Fruit fly (Drosophila melanogaster) ovary, adult (tissue): Measurements from ENCODE around the gene Tsp29Fa.

Experiments used
- CG17801 ChIP-seq: fragments of 200-800 bp; optimal IDR thresholded peaks from 2 replicates; lab custom pipeline; 2019; ENCODE audit warnings: missing biosample characterization, mild to moderate bottlenecking, missing genetic modification characterization, moderate library complexity; ENCODE audit not compliant: partially characterized antibody

Gene Tsp29Fa

DNA sequence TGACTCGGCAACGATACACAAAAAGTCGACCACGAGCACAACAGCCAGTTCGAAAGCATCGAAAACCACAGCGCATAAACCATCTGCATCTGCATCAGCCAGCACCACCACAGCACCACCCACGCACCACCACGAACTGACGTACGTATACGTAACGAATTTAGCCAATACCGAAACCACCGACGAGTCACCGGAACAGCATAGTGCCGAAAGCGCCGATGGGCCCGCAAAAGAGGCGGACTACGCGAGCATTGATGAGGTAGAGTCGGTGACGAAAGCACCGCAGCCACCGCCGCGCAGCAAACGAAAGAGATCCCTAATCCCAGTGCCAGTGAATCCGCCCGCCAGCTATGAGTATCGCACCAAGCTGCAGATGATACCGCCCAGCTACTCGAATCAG is 2.6 kb upstream of the Tsp29Fa start:
- TF ChIP-seq CG17801 (GFP tag; lab: Kevin White, UChicago) = no peak

- no peak for TF ChIP-seq CG17801 (GFP tag; lab: Kevin White, UChicago)
Measured at dm6 chr2L:8937003-8937402, 3.2 kb downstream of the Tsp29Fa start, which contains the start of gene Tsp29Fb. Tsp29Fb (plus strand) TSS chr2L:8937390.

DNA sequence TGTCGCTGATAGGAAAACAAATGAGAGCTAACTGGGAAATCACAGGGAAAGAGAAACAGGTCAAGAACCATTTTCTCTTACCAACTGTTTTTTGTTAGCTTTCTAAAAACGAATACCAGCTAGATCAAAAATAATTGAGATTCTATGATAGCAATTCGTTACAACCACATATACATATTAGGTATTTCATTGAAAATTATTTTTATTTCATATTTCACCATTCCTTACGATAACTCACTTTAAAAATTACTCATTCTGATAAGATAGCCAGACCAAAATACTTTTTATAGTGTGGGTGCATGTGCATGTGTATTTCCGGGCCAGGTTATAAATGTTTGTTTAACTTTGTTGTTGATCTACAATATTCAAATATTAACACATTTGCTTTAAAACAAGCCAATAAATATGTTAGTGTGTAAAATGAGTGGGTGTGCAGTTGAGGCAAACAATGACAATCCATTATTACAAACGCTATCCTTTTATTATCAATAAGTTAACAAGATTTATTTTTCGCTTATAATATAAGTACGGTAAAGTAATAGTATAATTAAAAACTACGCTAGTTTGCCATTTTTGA is 4.2 kb downstream of the Tsp29Fa start:
- TF ChIP-seq CG17801 (GFP tag; lab: Kevin White, UChicago) = peak; percentile 34

dm6 chr2L:8940680-8941079 is 6.9 kb downstream of the Tsp29Fa start:
- no peak for TF ChIP-seq CG17801 (GFP tag; lab: Kevin White, UChicago)

DNA sequence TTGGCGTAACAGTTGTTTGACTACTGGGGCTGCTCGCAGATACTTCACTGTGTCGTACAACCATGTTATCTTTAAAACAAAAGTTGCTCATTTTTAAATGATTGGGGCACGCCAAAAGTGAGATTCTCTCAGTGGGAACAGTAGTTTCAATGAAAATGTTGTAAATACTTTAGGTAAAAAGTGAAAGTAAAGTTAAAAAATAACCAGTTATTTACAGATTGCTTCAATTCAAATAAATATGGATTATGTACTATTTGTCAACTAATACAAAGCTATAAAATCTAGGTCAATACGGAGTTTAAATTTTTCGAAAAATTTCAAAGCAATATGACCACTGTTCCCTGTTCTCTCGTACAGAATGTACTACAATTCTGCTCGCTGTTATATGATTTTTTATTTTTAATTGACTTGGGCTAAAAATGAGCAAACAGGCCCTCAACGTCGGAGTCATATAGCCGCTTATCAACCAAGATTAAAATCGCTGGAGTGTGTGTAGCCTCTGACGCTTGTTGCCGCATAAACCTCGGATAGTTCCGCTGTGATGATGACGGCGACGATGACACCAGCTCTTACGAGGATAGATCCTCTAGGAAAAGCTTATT is 8.1 kb downstream of the Tsp29Fa start, which contains the start of gene Argl:
Gene Argl, minus strand, starts transcription at position 370 of the 602 bp plus-strand sequence.
- TF ChIP-seq CG17801 (GFP tag; lab: Kevin White, UChicago) = no peak

DNA sequence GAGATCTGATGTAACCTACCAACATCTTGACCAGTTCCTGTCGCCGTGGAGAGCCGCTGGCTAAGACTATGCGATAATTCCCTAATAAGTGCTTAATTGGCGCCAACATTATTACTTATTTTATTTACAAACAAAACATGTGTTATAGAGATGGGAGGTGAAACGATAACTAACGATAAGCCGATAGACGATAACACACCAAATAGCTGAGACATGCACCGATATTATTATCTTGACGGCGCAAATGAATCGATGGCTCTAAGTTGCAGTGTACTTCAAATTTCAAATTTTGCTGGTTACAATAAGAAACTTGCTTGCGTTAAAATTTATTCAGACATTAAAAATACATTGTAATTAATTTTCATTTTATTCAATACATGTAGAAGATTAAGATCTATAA is 9.3 kb downstream of the Tsp29Fa start, which contains the start of gene CG9515:
Gene CG9515, minus strand, starts transcription at position 148 of the 400 bp plus-strand sequence.
- peak; percentile 38 for TF ChIP-seq CG17801 (GFP tag; lab: Kevin White, UChicago)

- TF ChIP-seq CG17801 (GFP tag; lab: Kevin White, UChicago) = no peak
Measured at dm6 chr2L:8946718-8947316, 13.1 kb downstream of the Tsp29Fa start, which contains the start of gene CG46397. CG46397 (plus strand) TSS chr2L:8947266.

dm6 chr2L:8947989-8948388 is 14.2 kb downstream of the Tsp29Fa start:
- peak; percentile 28 for TF ChIP-seq CG17801 (GFP tag; lab: Kevin White, UChicago)

DNA sequence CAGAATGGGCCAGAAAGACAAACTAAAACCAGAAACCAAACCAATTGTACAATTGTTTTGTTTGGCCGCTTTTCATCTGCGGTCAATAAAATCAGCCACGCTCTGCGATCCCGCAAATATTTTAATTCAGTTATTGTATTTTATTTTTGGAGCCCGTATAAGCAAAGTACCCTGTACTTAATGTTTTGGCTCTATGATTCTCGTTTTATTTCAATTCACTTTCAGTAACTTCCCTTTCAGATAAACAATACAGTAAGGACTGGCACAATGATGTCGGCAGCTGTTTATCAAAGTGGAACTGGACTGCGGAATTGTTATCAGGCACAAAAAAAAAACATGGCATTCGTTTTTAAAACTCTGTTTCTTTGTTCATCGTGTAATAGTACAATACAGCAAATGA is 14.9 kb downstream of the Tsp29Fa start:
- TF ChIP-seq CG17801 (GFP tag; lab: Kevin White, UChicago) = no peak

dm6 chr2L:8949919-8950722 is 16.4 kb downstream of the Tsp29Fa start:
- TF ChIP-seq CG17801 (GFP tag; lab: Kevin White, UChicago) = no peak

DNA sequence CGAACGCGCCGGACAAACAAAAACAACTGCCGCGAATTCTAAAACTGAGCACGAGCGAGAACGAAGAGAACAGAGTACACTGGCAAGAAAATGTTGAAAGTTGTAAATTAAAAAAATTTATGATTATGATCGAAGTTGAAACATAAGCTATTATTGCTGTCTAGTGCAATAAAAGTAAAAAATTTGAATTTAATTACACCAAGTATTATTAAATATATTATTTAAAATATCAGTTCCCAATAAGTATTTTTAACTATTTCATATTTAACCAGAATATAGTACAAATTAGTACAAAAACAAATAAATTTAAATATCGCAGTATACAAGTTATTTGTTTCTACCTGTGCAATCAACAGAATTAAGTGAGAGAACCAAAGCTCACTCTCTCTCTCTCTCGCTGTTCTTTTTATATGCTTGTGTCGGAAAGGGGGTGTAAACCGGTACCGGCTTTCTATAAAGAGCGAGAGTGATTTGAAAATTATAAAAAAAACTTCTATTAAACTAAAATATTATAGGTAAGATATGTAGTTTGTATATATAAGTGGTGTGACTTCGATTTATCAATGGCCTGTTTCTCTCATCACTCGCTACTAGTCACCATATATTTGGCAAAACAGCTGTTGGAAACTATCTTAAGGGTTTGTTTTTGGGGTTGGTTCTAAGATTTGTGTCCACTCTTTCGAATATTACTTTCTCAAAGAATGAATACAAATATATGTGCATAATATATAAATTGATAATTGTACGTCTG is 17.6 kb downstream of the Tsp29Fa start, which contains the start of gene C1GalTA:
Gene C1GalTA, minus strand, starts transcription at position 33 of the 751 bp plus-strand sequence.
- TF ChIP-seq CG17801 (GFP tag; lab: Kevin White, UChicago) = peak; percentile 99

- no peak for TF ChIP-seq CG17801 (GFP tag; lab: Kevin White, UChicago)
Measured at dm6 chr2L:8952194-8953037, 18.7 kb downstream of the Tsp29Fa start.

DNA sequence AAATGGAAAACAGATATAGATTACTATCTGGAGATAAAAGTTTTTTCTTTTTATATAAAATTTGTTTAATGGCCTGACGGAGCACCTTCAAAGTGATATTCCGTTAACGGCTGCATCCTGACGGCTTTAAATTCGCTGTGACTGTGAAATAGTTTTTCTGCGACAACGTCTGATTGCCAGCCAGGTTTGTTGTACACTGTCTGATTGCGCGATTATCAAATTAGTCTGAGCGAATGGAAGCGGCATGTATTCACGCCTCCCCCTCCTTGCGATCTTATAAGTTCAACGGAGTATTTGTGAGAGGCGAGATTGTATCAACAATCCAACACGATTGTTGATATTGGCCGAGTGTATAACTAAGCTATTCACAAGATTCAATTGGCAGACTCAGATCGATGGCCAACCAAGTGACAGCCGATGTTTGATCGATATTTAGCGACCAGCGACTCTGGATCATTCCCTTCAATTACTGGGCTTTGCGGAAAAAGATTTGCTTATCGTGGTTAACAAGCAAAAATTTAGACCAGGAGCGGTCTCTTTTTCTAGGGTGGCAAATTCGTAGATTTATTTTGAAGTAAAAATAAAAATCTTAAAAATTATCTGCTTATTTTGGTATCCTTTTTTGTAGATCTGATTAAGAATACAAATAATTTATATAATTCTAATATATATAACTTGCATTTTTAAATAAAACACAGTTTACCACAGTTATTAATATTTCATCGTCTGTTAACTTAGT is 22.0 kb downstream of the Tsp29Fa start:
- TF ChIP-seq CG17801 (GFP tag; lab: Kevin White, UChicago) = no peak
